Fruit fly (Drosophila melanogaster): Measurements from ENCODE around the gene IKKbeta.

DNA sequence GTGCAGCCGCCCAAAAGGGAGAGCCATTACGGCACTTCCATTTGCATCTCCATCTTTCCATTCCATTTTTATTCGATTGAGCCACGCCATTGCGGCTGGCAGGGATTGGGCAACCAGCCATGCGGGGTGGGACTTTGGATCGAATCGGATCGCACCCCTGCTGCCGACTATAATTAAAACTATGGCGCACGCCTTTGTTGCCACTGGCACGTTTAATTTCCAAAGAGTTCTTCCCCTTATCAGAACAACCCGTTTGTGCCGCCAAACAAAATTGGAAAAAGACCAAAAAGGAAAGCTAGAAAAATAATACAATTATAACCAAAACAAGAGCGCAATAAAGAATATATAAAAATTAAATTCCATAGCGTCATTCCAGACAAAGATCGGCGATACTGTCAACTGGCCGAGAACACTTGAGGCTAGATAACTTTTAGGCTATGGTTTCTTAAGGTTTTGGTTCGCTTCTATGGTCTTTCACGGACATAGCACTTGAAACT lies 39.2 kb downstream of the IKKbeta start:
- TF ChIP-seq CG8478 (optimal IDR thresholded peaks at IDR 0.05) (no peak), CTCF (optimal IDR thresholded peaks at IDR 0.05) (no peak)
